Worm (Caenorhabditis elegans): Measurements from ENCODE around the gene sod-1.
A peak's percentile ranks its signal among the peaks of the same experiment; 100 is the strongest.

ce11 chrII:7022370-7023001 is 48.8 kb upstream of the sod-1 start, which contains the start of the genes lst-6 and lst-5:
- no peak for TF ChIP-seq aly-1 (tag; optimal IDR thresholded peaks at IDR 0.05)
- TF ChIP-seq ets-7 (tag; optimal IDR thresholded peaks at IDR 0.05): no peak
- TF ChIP-seq ama-1 (optimal IDR thresholded peaks at IDR 0.05): no peak
- no peak for TF ChIP-seq flt-1 (GFP tag; IDR thresholded peaks at IDR 0.05)
- no peak for TF ChIP-seq ceh-36 (tag; optimal IDR thresholded peaks at IDR 0.05)
- no peak for TF ChIP-seq ceh-13 (GFP tag; optimal IDR thresholded peaks at IDR 0.05)
- TF ChIP-seq sea-1 (GFP tag; conservative IDR thresholded peaks at IDR 0.05): no peak
- TF ChIP-seq tbx-37 (GFP tag; conservative IDR thresholded peaks at IDR 0.05): no peak
- peak; percentile 22 for TF ChIP-seq F13C5.2 (tag; optimal IDR thresholded peaks at IDR 0.05)

All from whole organism, early embryonic.